Worm (Caenorhabditis elegans) whole organism, early embryonic: Measurements from ENCODE around the gene srt-68.

ENCODE experiments used
- B0310.2 ChIP-seq: sonication (generic microtip); optimal IDR thresholded peaks from 2 replicates; lab custom pipeline; 2016; ENCODE audit warnings: mild to moderate bottlenecking, missing genetic modification characterization, missing compliant biosample characterization
- aly-1 ChIP-seq: sonication (generic microtip); optimal IDR thresholded peaks from 2 replicates; lab custom pipeline; 2016; ENCODE audit warnings: missing genetic modification characterization, missing compliant biosample characterization
- ama-1 ChIP-seq: fragments of 150-350 bp; optimal IDR thresholded peaks from 2 replicates; lab custom pipeline; 2014
- ceh-13 ChIP-seq: fragments of 200-800 bp; sonication (Bioruptor generic); optimal IDR thresholded peaks from 2 replicates; lab custom pipeline; 2018; ENCODE audit warnings: mild to moderate bottlenecking, missing genetic modification characterization, missing compliant biosample characterization
- ets-7 ChIP-seq: sonication (generic microtip); optimal IDR thresholded peaks from 2 replicates; lab custom pipeline; 2016; ENCODE audit warnings: missing genotype, missing genetic modification characterization, missing compliant biosample characterization
- flt-1 ChIP-seq: fragments of 200-800 bp; sonication (Bioruptor generic); IDR thresholded peaks from 2 replicates; pipeline ENCODE4 v1.3.6; 2022; ENCODE audit warnings: missing genetic modification characterization, missing compliant biosample characterization
- hmbx-1 ChIP-seq: sonication (generic microtip); optimal IDR thresholded peaks from 2 replicates; lab custom pipeline; 2016; ENCODE audit warnings: mild to moderate bottlenecking, missing genetic modification characterization, missing compliant biosample characterization
- hnd-1 ChIP-seq: sonication (generic microtip); optimal IDR thresholded peaks from 2 replicates; lab custom pipeline; 2016; ENCODE audit warnings: missing genetic modification characterization, missing compliant biosample characterization
- pes-1 ChIP-seq: fragments of 200-800 bp; sonication (Bioruptor generic); IDR thresholded peaks from 2 replicates; pipeline ENCODE4 v1.3.6; 2022; ENCODE audit warnings: missing genetic modification reagents, missing genetic modification characterization, missing compliant biosample characterization
- scrt-1 ChIP-seq: fragments of 200-800 bp; sonication (Bioruptor generic); IDR thresholded peaks from 2 replicates; pipeline ENCODE4 v1.3.6; 2022; ENCODE audit warnings: missing genetic modification characterization, missing compliant biosample characterization
- sea-1 ChIP-seq: fragments of 200-800 bp; sonication (Bioruptor generic); conservative IDR thresholded peaks from 2 replicates; pipeline ENCODE4 v1.3.6; 2022; ENCODE audit warnings: missing genetic modification characterization, missing compliant biosample characterization
- tbx-11 ChIP-seq: fragments of 200-800 bp; sonication (Bioruptor generic); IDR thresholded peaks from 2 replicates; pipeline ENCODE4 v1.3.6; 2022; ENCODE audit warnings: missing genetic modification characterization, missing compliant biosample characterization
- tbx-37 ChIP-seq: fragments of 200-800 bp; sonication (Bioruptor generic); conservative IDR thresholded peaks from 2 replicates; pipeline ENCODE4 v1.3.6; 2022; ENCODE audit warnings: missing genetic modification reagents, missing genetic modification characterization, missing compliant biosample characterization
- tra-4 ChIP-seq: sonication (generic microtip); optimal IDR thresholded peaks from 2 replicates; lab custom pipeline; 2017; ENCODE audit warnings: missing genetic modification characterization, missing compliant biosample characterization

- TF ChIP-seq flt-1 (GFP tag; lab: Robert Waterston, UW) (no peak), ets-7 (tag; lab: Kevin White, UChicago) (no peak), pes-1 (GFP tag; lab: Robert Waterston, UW) (no peak), ama-1 (lab: Kevin White, UChicago) (no peak), tbx-37 (GFP tag; lab: Robert Waterston, UW) (no peak), B0310.2 (tag; lab: Kevin White, UChicago) (no peak), sea-1 (GFP tag; lab: Robert Waterston, UW) (no peak), ceh-13 (GFP tag; lab: Kevin White, UChicago) (no peak), hmbx-1 (no peak), scrt-1 (GFP tag; lab: Robert Waterston, UW) (no peak), tbx-11 (GFP tag; lab: Robert Waterston, UW) (no peak), tra-4 (tag; lab: Kevin White, UChicago) (no peak), hnd-1 (tag; lab: Kevin White, UChicago) (no peak), aly-1 (tag; lab: Kevin White, UChicago) (no peak)
Measured at ce11 chrV:5239404-5239803, 12.5 kb downstream of the srt-68 start, which contains the start of gene C52A10.3.
